In the genomic region with DNA sequence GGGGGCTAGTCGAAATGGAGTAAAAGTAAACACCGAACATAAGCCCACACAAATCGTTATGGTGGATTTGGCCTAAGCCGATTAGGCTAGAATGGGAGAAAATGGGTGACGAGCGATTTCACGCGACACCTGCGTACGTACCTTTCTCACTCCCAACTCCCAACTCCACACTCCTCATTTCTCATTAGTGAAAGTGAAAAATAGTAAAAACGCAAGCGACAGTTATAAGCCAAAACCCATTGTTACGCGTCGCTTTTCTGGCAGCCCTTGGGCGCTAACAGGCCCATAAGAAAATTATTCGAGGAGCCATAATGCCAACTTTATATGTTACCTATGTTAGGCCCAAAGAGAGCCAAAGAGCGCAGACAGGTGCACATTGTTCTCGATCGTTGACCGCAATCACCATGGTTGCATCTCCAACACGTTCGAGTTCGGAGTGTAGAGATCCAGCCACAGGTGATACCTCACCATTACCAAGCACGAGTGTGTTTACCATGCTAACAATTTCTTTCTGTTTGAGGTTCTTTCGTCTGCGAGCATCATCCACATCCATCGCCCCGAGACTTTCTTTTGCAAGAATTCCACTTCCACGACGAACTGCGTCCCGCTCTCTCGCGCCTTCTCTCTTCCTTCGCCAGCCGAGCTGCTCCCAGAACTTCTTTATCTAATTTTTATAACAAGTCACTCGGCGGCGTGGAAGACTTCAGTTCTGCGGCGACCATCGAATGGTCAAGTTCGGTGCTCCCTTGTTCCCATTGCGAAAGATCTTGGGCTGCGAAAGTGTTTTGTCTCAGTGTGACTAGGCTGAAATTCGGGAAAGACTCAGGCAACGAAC, we compare ENCODE assay signal across 1 fruit fly cellular context.
TF ChIP-seq lines count a peak whose summit lies in the region.

neo (plus strand) TSS at position 698 of the 835 bp plus-strand sequence.

TF ChIP-seq in whole organism, embryonic, 481 proteins besides CTCF, POLR2A, EP300 and RAD21 (continued from another document):
- TF ChIP-seq D (optimal IDR thresholded peaks at IDR 0.05; lab: Kevin White, UChicago) (peak; percentile 22), D (GFP tag; optimal IDR thresholded peaks at IDR 0.05; lab: Kevin White, UChicago) (no peak), CG5180 (GFP tag; optimal IDR thresholded peaks at IDR 0.05; lab: Kevin White, UChicago) (peak; percentile 96)
